Worm (Caenorhabditis elegans): Measurements from ENCODE around the gene F46B3.15.

- TF ChIP-seq zip-2 (tag; optimal IDR thresholded peaks at IDR 0.05) (no peak), ces-1 (GFP tag; optimal IDR thresholded peaks at IDR 0.05) (no peak), daf-16 (GFP tag; optimal IDR thresholded peaks at IDR 0.05) (no peak), daf-16 (tag; optimal IDR thresholded peaks at IDR 0.05) (no peak), R02D3.7 (tag; optimal IDR thresholded peaks at IDR 0.05) (no peak)
Observed at ce11 chrV:20603014-20603413, 30.5 kb downstream of the F46B3.15 start, which contains the start of gene ttr-11.
